Fruit fly (Drosophila melanogaster): Measurements from ENCODE around the gene CG3823.

CG3823 gene

DNA sequence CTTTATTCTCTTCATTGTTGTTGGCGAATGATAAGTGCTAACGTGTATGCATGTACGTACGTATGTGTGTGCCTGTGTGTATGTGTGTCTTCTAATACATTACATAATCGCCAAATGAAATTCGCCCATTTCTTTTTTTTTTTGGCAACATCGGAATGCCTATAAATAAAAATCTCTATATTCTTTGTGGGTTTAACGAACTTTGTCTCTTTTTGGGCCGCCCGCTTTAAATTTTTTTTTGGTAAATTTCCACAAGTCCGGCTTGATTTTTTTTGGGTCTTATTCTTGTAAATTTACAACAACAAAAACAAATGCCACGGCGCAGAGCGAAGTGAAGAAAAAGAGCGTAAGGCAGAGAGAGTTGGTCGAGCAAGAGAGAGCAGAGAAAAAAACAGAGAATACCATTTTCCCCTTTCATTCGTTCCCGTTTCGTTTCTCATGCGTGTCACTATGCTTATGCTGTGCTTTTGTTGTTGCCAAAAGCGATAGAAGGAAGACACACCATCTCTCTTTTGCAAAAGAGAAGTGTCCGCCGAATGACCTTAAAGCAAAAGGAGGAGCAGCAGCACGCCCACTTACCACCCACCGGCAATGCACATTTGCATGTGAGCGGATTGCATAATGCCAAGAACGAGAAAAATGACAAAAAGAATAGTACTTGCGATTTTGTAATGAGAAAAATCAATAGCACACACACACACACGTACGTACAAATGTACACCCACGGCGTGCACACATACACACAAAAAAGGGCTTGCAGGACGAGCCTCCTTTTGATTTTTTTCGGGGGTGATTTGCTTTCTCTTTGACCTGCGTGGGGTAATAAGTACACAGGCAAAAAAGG, 49.2 kb downstream of the CG3823 start (continued):
- peak; percentile 85 for TF ChIP-seq CG4360 (GFP tag; IDR thresholded peaks at IDR 0.05)
- no peak for TF ChIP-seq CG2712 (tag; optimal IDR thresholded peaks at IDR 0.05)
- no peak for TF ChIP-seq corto (GFP tag; optimal IDR thresholded peaks at IDR 0.05)
- no peak for TF ChIP-seq rib (GFP tag; IDR thresholded peaks at IDR 0.05)
- TF ChIP-seq H2.0 (GFP tag; IDR thresholded peaks at IDR 0.05) = no peak
- TF ChIP-seq CG3163 (GFP tag; optimal IDR thresholded peaks at IDR 0.05) = peak; percentile 33
- TF ChIP-seq Ssrp (tag; optimal IDR thresholded peaks at IDR 0.05) = no peak
- TF ChIP-seq chif (GFP tag; optimal IDR thresholded peaks at IDR 0.05) = no peak
- no peak for TF ChIP-seq kni (GFP tag; optimal IDR thresholded peaks at IDR 0.05)
- TF ChIP-seq Chrac-16 (GFP tag; optimal IDR thresholded peaks at IDR 0.05) = no peak
- no peak for TF ChIP-seq BEAF-32 (GFP tag; optimal IDR thresholded peaks at IDR 0.05)
- peak; percentile 87 for TF ChIP-seq Trl (optimal IDR thresholded peaks at IDR 0.05)
- TF ChIP-seq Trl (GFP tag; optimal IDR thresholded peaks at IDR 0.05) = no peak
- TF ChIP-seq pros (GFP tag; optimal IDR thresholded peaks at IDR 0.05) = peak; percentile 36
- TF ChIP-seq D19B (GFP tag; optimal IDR thresholded peaks at IDR 0.05) = no peak
- peak; percentile 76 for TF ChIP-seq sqz (GFP tag; optimal IDR thresholded peaks at IDR 0.05)
- no peak for TF ChIP-seq CG13775 (GFP tag; optimal IDR thresholded peaks at IDR 0.05)
- TF ChIP-seq yki (optimal IDR thresholded peaks at IDR 0.05) = peak; percentile 59
- TF ChIP-seq cad (GFP tag; optimal IDR thresholded peaks at IDR 0.05) = no peak
- peak in 1 of 2 experiments; percentile 93 for TF ChIP-seq Pdp1 (GFP tag; optimal IDR thresholded peaks at IDR 0.05)
- peak; percentile 26 for TF ChIP-seq CG15479 (GFP tag; optimal IDR thresholded peaks at IDR 0.05)
- TF ChIP-seq ATbp (GFP tag; optimal IDR thresholded peaks at IDR 0.05) = no peak
- TF ChIP-seq CG3847 (GFP tag; IDR thresholded peaks at IDR 0.05) = no peak
- peak; percentile 66 for TF ChIP-seq pfk (GFP tag; optimal IDR thresholded peaks at IDR 0.05)

DNA sequence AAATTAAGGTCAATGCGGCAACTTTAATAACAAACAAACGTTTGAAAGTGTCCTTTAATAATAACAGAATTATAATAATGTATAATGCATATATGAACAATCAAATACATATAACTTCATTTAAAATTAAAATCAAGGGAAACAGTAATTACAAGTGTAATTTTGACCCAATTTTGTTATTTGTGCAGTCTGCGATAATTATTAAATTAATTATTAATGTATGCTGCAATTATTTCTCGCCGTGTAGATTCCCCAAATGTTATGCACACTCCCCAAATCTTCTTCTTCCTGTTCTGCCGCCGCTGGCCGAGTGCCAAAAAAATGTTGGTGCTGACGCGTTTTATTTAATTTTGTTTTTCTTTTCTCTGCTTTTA, 49.8 kb downstream of the CG3823 start:
- peak; percentile 89 for TF ChIP-seq Dek (tag; optimal IDR thresholded peaks at IDR 0.05)
- TF ChIP-seq CG7928 (GFP tag; optimal IDR thresholded peaks at IDR 0.05) = peak; percentile 49
- peak; percentile 75 for TF ChIP-seq odd (GFP tag; optimal IDR thresholded peaks at IDR 0.05)
- no peak for TF ChIP-seq Doc3 (GFP tag; IDR thresholded peaks at IDR 0.05; ENCODE audit: partially characterized antibody)
- TF ChIP-seq CG1602 (GFP tag; optimal IDR thresholded peaks at IDR 0.05) = peak; percentile 76
- peak; percentile 61 for TF ChIP-seq YL-1 (GFP tag; optimal IDR thresholded peaks at IDR 0.05)
- TF ChIP-seq exex (tag; optimal IDR thresholded peaks at IDR 0.05) = peak; percentile 60
- TF ChIP-seq CG2712 (tag; optimal IDR thresholded peaks at IDR 0.05) = peak; percentile 93
- no peak for TF ChIP-seq CG3163 (GFP tag; optimal IDR thresholded peaks at IDR 0.05)
- peak; percentile 61 for TF ChIP-seq ranshi (GFP tag; IDR thresholded peaks at IDR 0.05)
- peak; percentile 75 for TF ChIP-seq cato (GFP tag; optimal IDR thresholded peaks at IDR 0.05; ENCODE audit: borderline replicate concordance)
- TF ChIP-seq CG13894 (tag; optimal IDR thresholded peaks at IDR 0.05) = peak; percentile 85
- TF ChIP-seq CG8388 (GFP tag; optimal IDR thresholded peaks at IDR 0.05) = peak; percentile 88
- no peak for TF ChIP-seq Dp (GFP tag; optimal IDR thresholded peaks at IDR 0.05)
- peak; percentile 89 for TF ChIP-seq CG17359 (tag; optimal IDR thresholded peaks at IDR 0.05)
- TF ChIP-seq CG17328 (GFP tag; IDR thresholded peaks at IDR 0.05) = peak; percentile 73
- TF ChIP-seq Ets65A (GFP tag) = peak; percentile 79
- peak; percentile 84 for TF ChIP-seq sqz (GFP tag; optimal IDR thresholded peaks at IDR 0.05)
- TF ChIP-seq CG8089 (GFP tag; optimal IDR thresholded peaks at IDR 0.05) = peak; percentile 7
- TF ChIP-seq lilli (GFP tag; optimal IDR thresholded peaks at IDR 0.05) = peak; percentile 44
- peak; percentile 90 for TF ChIP-seq PHDP (tag; optimal IDR thresholded peaks at IDR 0.05)
- TF ChIP-seq toy (GFP tag; IDR thresholded peaks at IDR 0.05) = no peak
- no peak for TF ChIP-seq jumu (GFP tag; optimal IDR thresholded peaks at IDR 0.05)
- peak; percentile 64 for TF ChIP-seq CG18476 (GFP tag; optimal IDR thresholded peaks at IDR 0.05)
- TF ChIP-seq bab2 (GFP tag; optimal IDR thresholded peaks at IDR 0.05) = no peak
- peak; percentile 89 for TF ChIP-seq dmrt11E (tag; optimal IDR thresholded peaks at IDR 0.05)
- 0 out of 3 replicates have a peak, but pooled peaks have one; percentile 25 for TF ChIP-seq z (GFP tag; IDR thresholded peaks at IDR 0.05)
- peak; percentile 40 for TF ChIP-seq CG4854 (GFP tag; optimal IDR thresholded peaks at IDR 0.05)

Measured in whole organism, embryonic.